Fruit fly (Drosophila melanogaster) whole organism, embryonic: ENCODE data around the gene CG12947.
A peak's percentile ranks its signal among the peaks of the same experiment; 100 is the strongest.

Experiments used
- Aef1 ChIP-seq: fragments of 200-800 bp; sonication (Bioruptor generic); IDR thresholded peaks from 3 replicates; pipeline ENCODE4 v1.3.6; 2022; ENCODE audit warnings: missing biosample characterization, missing genetic modification characterization
- Bdp1 ChIP-seq: fragments of 200-800 bp; sonication (Bioruptor generic); optimal IDR thresholded peaks from 3 replicates; lab custom pipeline; 2016; ENCODE audit warnings: missing biosample characterization, missing genetic modification characterization
- CG10267 ChIP-seq: fragments of 200-800 bp; sonication (Bioruptor generic); optimal IDR thresholded peaks from 2 replicates; lab custom pipeline; 2018; ENCODE audit warnings: missing biosample characterization, mild to moderate bottlenecking, missing genetic modification characterization, moderate library complexity
- CG10431 ChIP-seq: fragments of 200-800 bp; sonication (Bioruptor generic); optimal IDR thresholded peaks from 3 replicates; lab custom pipeline; 2018; ENCODE audit warnings: missing biosample characterization, mild to moderate bottlenecking, missing genetic modification characterization
- CG10979 ChIP-seq: fragments of 200-800 bp; sonication (Bioruptor generic); optimal IDR thresholded peaks from 2 replicates; lab custom pipeline; 2018; ENCODE audit warnings: missing biosample characterization, mild to moderate bottlenecking, missing genetic modification characterization, moderate library complexity
- CG11398 ChIP-seq: fragments of 200-800 bp; sonication (Bioruptor generic); optimal IDR thresholded peaks from 2 replicates; lab custom pipeline; 2016; ENCODE audit warnings: missing biosample characterization, missing genetic modification characterization
- CG11504 ChIP-seq: fragments of 200-800 bp; sonication (Bioruptor generic); optimal IDR thresholded peaks from 3 replicates; lab custom pipeline; 2019; ENCODE audit warnings: missing biosample characterization, mild to moderate bottlenecking, missing genetic modification characterization, moderate library complexity
- CG14441 ChIP-seq: fragments of 200-800 bp; sonication (Bioruptor generic); IDR thresholded peaks from 2 replicates; pipeline ENCODE4 v1.3.6; 2022; ENCODE audit warnings: missing biosample characterization, missing genetic modification characterization
- CG15696 ChIP-seq: fragments of 200-800 bp; sonication (Bioruptor generic); optimal IDR thresholded peaks from 2 replicates; lab custom pipeline; 2019; ENCODE audit warnings: missing biosample characterization, mild to moderate bottlenecking, missing genetic modification characterization, moderate library complexity
- CG16779 ChIP-seq: fragments of 200-800 bp; sonication (Bioruptor generic); IDR thresholded peaks from 2 replicates; pipeline ENCODE4 v1.3.6; 2022; ENCODE audit warnings: missing biosample characterization, missing genetic modification characterization
- CG17612 ChIP-seq: fragments of 200-800 bp; sonication (Bioruptor generic); IDR thresholded peaks from 2 replicates; pipeline ENCODE4 v1.3.6; 2022; ENCODE audit warnings: missing biosample characterization, missing genetic modification characterization
- CG2120 ChIP-seq: fragments of 200-800 bp; sonication (Bioruptor generic); optimal IDR thresholded peaks from 3 replicates; lab custom pipeline; 2016; ENCODE audit warnings: missing biosample characterization, missing genetic modification characterization
- CG30403 ChIP-seq: fragments of 200-800 bp; sonication (Bioruptor generic); optimal IDR thresholded peaks from 3 replicates; lab custom pipeline; 2016; ENCODE audit warnings: missing biosample characterization, missing genetic modification characterization
- CG34224 ChIP-seq: fragments of 200-800 bp; sonication (Bioruptor generic); IDR thresholded peaks from 3 replicates; pipeline ENCODE4 v1.3.6; 2022; ENCODE audit warnings: missing biosample characterization, missing genetic modification characterization; ENCODE audit not compliant: partially characterized antibody
- CG4328 ChIP-seq: fragments of 200-800 bp; sonication (Bioruptor generic); optimal IDR thresholded peaks from 3 replicates; lab custom pipeline; 2017; ENCODE audit warnings: missing biosample characterization, missing genetic modification reagents, missing genetic modification characterization
- CG9797 ChIP-seq: fragments of 200-800 bp; sonication (Bioruptor generic); optimal IDR thresholded peaks from 3 replicates; lab custom pipeline; 2018; ENCODE audit warnings: missing biosample characterization, mild to moderate bottlenecking, missing genetic modification characterization
- CG9817 ChIP-seq: fragments of 200-800 bp; sonication (Bioruptor generic); optimal IDR thresholded peaks from 2 replicates; lab custom pipeline; 2018; ENCODE audit warnings: missing biosample characterization, mild to moderate bottlenecking, missing genetic modification characterization, moderate library complexity
- CTCF ChIP-seq: fragments of 200-800 bp; sonication (Bioruptor generic); optimal IDR thresholded peaks from 2 replicates; lab custom pipeline; 2017; ENCODE audit warnings: missing biosample characterization, mild to moderate bottlenecking, missing genetic modification characterization, moderate library complexity
- Dref ChIP-seq: fragments of 200-800 bp; sonication (Bioruptor generic); IDR thresholded peaks from 2 replicates; pipeline ENCODE4 v1.3.6; 2022; ENCODE audit warnings: missing biosample characterization, missing genetic modification characterization
- Elba2 ChIP-seq: fragments of 200-800 bp; sonication (Bioruptor generic); optimal IDR thresholded peaks from 3 replicates; lab custom pipeline; 2016; ENCODE audit warnings: missing biosample characterization, missing genetic modification characterization
- HLH3B ChIP-seq: fragments of 200-800 bp; sonication (Bioruptor generic); IDR thresholded peaks from 2 replicates; pipeline ENCODE4 v1.3.6; 2022; ENCODE audit warnings: missing biosample characterization, missing genetic modification characterization
- Hr51 ChIP-seq, 2 experiments: fragments of 200-800 bp; sonication (Bioruptor generic); optimal IDR thresholded peaks; 2 replicates in 1 of 2; 3 replicates in 1 of 2; lab custom pipeline; 2016 to 2018; ENCODE audit warnings: missing biosample characterization in 2 of 2, missing genetic modification characterization in 2 of 2, mild to moderate bottlenecking in 1 of 2, moderate library complexity in 1 of 2
- Lim3 ChIP-seq: fragments of 200-800 bp; sonication (Bioruptor generic); IDR thresholded peaks from 2 replicates; pipeline ENCODE4 v1.3.6; 2022; ENCODE audit warnings: missing biosample characterization, missing genetic modification characterization
- NC2α ChIP-seq: fragments of 200-800 bp; sonication (Bioruptor generic); optimal IDR thresholded peaks from 2 replicates; lab custom pipeline; 2016; ENCODE audit warnings: missing biosample characterization, missing genetic modification characterization
- NC2β ChIP-seq: fragments of 200-800 bp; sonication (Bioruptor generic); optimal IDR thresholded peaks from 2 replicates; lab custom pipeline; 2016; ENCODE audit warnings: missing biosample characterization, missing genetic modification characterization
- Neu2 ChIP-seq: fragments of 200-800 bp; sonication (Bioruptor generic); optimal IDR thresholded peaks from 3 replicates; lab custom pipeline; 2016; ENCODE audit warnings: missing biosample characterization, missing genetic modification characterization, borderline replicate concordance
- Nf-YA ChIP-seq: fragments of 200-800 bp; sonication (Bioruptor generic); IDR thresholded peaks from 2 replicates; pipeline ENCODE4 v1.3.6; 2022; ENCODE audit warnings: missing biosample characterization, missing genetic modification characterization
- Rfx ChIP-seq: fragments of 200-800 bp; sonication (Bioruptor generic); IDR thresholded peaks from 2 replicates; pipeline ENCODE4 v1.3.6; 2022; ENCODE audit warnings: missing biosample characterization, missing genetic modification characterization
- amos ChIP-seq: fragments of 200-800 bp; sonication (Bioruptor generic); IDR thresholded peaks from 2 replicates; pipeline ENCODE4 v1.3.6; 2022; ENCODE audit warnings: missing biosample characterization, missing genetic modification characterization; ENCODE audit not compliant: partially characterized antibody
- bigmax ChIP-seq: fragments of 200-800 bp; sonication (Bioruptor generic); optimal IDR thresholded peaks from 2 replicates; lab custom pipeline; 2018; ENCODE audit warnings: missing biosample characterization, mild to moderate bottlenecking, missing genetic modification characterization
- cas ChIP-seq: fragments of 200-800 bp; sonication (Bioruptor generic); IDR thresholded peaks from 2 replicates; pipeline ENCODE4 v1.3.6; 2022; ENCODE audit warnings: missing biosample characterization, missing genetic modification characterization
- chn ChIP-seq: fragments of 200-800 bp; sonication (Bioruptor generic); optimal IDR thresholded peaks from 2 replicates; lab custom pipeline; 2016; ENCODE audit warnings: missing biosample characterization, missing genetic modification characterization
- da ChIP-seq: fragments of 200-800 bp; sonication (Bioruptor generic); optimal IDR thresholded peaks from 2 replicates; lab custom pipeline; 2016; ENCODE audit warnings: missing biosample characterization, missing genetic modification characterization
- dmrt11E ChIP-seq: fragments of 200-800 bp; sonication (Bioruptor generic); optimal IDR thresholded peaks from 3 replicates; lab custom pipeline; 2018; ENCODE audit warnings: missing biosample characterization, mild to moderate bottlenecking, missing genetic modification characterization, moderate library complexity
- dysf ChIP-seq: fragments of 200-800 bp; sonication (Bioruptor generic); IDR thresholded peaks from 3 replicates; pipeline ENCODE4 v1.3.6; 2022; ENCODE audit warnings: missing biosample characterization, missing genetic modification characterization
- ems ChIP-seq: fragments of 200-800 bp; sonication (Bioruptor generic); optimal IDR thresholded peaks from 3 replicates; lab custom pipeline; 2016; ENCODE audit warnings: missing biosample characterization, missing genetic modification characterization
- eyg ChIP-seq: fragments of 200-800 bp; sonication (Bioruptor generic); optimal IDR thresholded peaks from 3 replicates; lab custom pipeline; 2016; ENCODE audit warnings: missing biosample characterization, missing genetic modification characterization
- jigr1 ChIP-seq: fragments of 200-800 bp; sonication (Bioruptor generic); IDR thresholded peaks from 3 replicates; pipeline ENCODE4 v1.3.6; 2022; ENCODE audit warnings: missing biosample characterization, missing genetic modification characterization
- knrl ChIP-seq: fragments of 200-800 bp; sonication (Bioruptor generic); IDR thresholded peaks from 3 replicates; pipeline ENCODE4 v1.3.6; 2022; ENCODE audit warnings: missing biosample characterization, missing genetic modification characterization; ENCODE audit not compliant: partially characterized antibody
- lmd ChIP-seq: fragments of 200-800 bp; sonication (Bioruptor generic); IDR thresholded peaks from 2 replicates; pipeline ENCODE4 v1.3.6; 2022; ENCODE audit warnings: missing biosample characterization, missing genetic modification characterization
- oc ChIP-seq: fragments of 200-800 bp; sonication (Bioruptor generic); optimal IDR thresholded peaks from 2 replicates; lab custom pipeline; 2018; ENCODE audit warnings: missing biosample characterization, mild to moderate bottlenecking, missing genetic modification characterization, moderate library complexity
- onecut ChIP-seq: fragments of 200-800 bp; sonication (Bioruptor generic); IDR thresholded peaks from 2 replicates; pipeline ENCODE4 v1.3.6; 2022; ENCODE audit warnings: missing biosample characterization, missing genetic modification characterization
- pho ChIP-seq: fragments of 200-800 bp; sonication (Bioruptor generic); optimal IDR thresholded peaks from 2 replicates; lab custom pipeline; 2016; ENCODE audit warnings: missing biosample characterization, missing genetic modification characterization
- repo ChIP-seq: fragments of 200-800 bp; sonication (Bioruptor generic); optimal IDR thresholded peaks from 2 replicates; lab custom pipeline; 2016; ENCODE audit warnings: missing biosample characterization, missing genetic modification characterization
- scrt ChIP-seq: fragments of 200-800 bp; sonication (Bioruptor generic); optimal IDR thresholded peaks from 2 replicates; lab custom pipeline; 2018; ENCODE audit warnings: missing biosample characterization, mild to moderate bottlenecking, missing genetic modification characterization, moderate library complexity
- trem ChIP-seq: fragments of 200-800 bp; optimal IDR thresholded peaks from 3 replicates; lab custom pipeline; 2019; ENCODE audit warnings: missing biosample characterization, mild to moderate bottlenecking, missing genetic modification characterization, moderate library complexity
- trh ChIP-seq: fragments of 200-800 bp; sonication (Bioruptor generic); optimal IDR thresholded peaks from 2 replicates; lab custom pipeline; 2016; ENCODE audit warnings: missing biosample characterization, missing genetic modification characterization
- ttk ChIP-seq: fragments of 200-800 bp; sonication (Bioruptor generic); IDR thresholded peaks from 2 replicates; pipeline ENCODE4 v2.1.2; 2022; ENCODE audit warnings: missing biosample characterization, missing genetic modification characterization
- twi ChIP-seq: fragments of 200-800 bp; optimal IDR thresholded peaks from 2 replicates; lab custom pipeline; 2019; ENCODE audit warnings: missing biosample characterization, mild to moderate bottlenecking, missing genetic modification characterization, moderate library complexity
- wdn ChIP-seq: fragments of 200-800 bp; sonication (Bioruptor generic); IDR thresholded peaks from 2 replicates; pipeline ENCODE4 v1.3.6; 2022; ENCODE audit warnings: missing biosample characterization, missing genetic modification characterization

The CG12947 gene

DNA sequence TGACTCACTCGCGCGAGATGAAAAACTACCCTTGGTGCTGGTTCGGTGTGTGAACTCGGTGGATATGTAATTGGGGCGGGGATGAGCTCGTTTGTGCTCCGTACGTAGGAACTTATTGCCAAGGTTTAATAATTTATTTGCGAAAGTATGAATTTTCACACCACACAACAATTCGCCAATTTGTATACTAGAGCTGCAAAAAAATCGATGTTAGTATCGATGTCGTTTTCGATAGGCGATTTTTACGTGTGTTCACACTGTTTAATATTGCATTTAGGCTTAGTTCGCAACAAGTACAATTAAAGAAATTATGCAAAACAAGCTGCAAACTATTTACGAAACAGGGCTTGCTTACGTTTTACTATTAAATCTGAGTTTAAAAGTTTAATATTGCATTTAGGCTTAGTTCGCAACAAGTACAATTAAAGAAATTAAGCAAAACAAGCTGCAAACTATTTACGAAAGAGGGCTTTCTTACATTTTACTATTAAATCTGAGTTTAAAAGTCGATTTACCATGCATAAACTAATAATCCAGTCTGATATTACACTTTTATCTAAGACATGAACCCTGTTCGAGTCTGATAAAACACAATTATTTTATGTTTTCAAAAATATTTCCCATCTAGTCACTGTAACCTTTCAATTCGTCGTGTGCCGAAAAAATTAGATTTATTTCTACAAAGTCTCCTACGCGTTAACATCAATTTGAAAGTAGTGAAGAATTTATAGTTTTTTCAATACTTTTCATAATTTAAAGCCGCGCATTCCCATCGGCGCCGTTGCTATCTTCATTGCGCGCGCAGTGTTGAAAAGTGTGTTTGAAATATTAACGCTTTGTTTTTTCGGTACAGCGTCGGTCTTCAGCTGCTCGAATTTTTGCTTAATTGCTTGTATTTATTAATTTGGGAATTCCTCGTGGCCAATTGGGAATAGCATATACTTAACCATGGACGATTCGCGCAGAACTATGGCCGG lies 16.6 kb upstream of the CG12947 start, which contains the start of the genes Snap24 and CG8478 (continued):
- no peak for TF ChIP-seq bigmax (GFP tag; lab: Kevin White, UChicago)
- TF ChIP-seq CG10431 (GFP tag; lab: Kevin White, UChicago) = no peak
- no peak for TF ChIP-seq cas (GFP tag; lab: Robert Waterston, UW)
- TF ChIP-seq Nf-YA (GFP tag; lab: Robert Waterston, UW) = no peak
- no peak for TF ChIP-seq CG11504 (tag; lab: Kevin White, UChicago)
- no peak for TF ChIP-seq da
- TF ChIP-seq CG2120 (GFP tag; lab: Kevin White, UChicago) = no peak
- TF ChIP-seq NC2α (GFP tag; lab: Kevin White, UChicago) = no peak
- TF ChIP-seq CG16779 = no peak
- no peak for TF ChIP-seq Aef1 (GFP tag; lab: Robert Waterston, UW)
- no peak for TF ChIP-seq jigr1 (GFP tag; lab: Robert Waterston, UW)
- peak; percentile 27 for TF ChIP-seq trem (tag; lab: Kevin White, UChicago)
- peak; percentile 87 for TF ChIP-seq Dref (GFP tag; lab: Robert Waterston, UW)
- no peak for TF ChIP-seq repo (GFP tag; lab: Kevin White, UChicago)
- TF ChIP-seq CG9817 (tag; lab: Kevin White, UChicago) = no peak
- no peak for TF ChIP-seq ems
- no peak for TF ChIP-seq CG17612
- TF ChIP-seq CG11398 (GFP tag; lab: Kevin White, UChicago) = no peak
- TF ChIP-seq ttk (GFP tag; lab: Robert Waterston, UW) = no peak
- TF ChIP-seq twi (tag; lab: Kevin White, UChicago) = no peak
- TF ChIP-seq amos (GFP tag; lab: Robert Waterston, UW) = peak; percentile 88
- peak; percentile 2 for TF ChIP-seq CG9797
- no peak for TF ChIP-seq Neu2
- TF ChIP-seq CG30403 (GFP tag; lab: Kevin White, UChicago) = peak; percentile 30
- TF ChIP-seq dysf = no peak
- no peak for TF ChIP-seq wdn (GFP tag; lab: Robert Waterston, UW)
- TF ChIP-seq Bdp1 (GFP tag; lab: Kevin White, UChicago) = no peak
- TF ChIP-seq pho (GFP tag; lab: Kevin White, UChicago) = no peak
- no peak for TF ChIP-seq Hr51 (GFP tag; optimal IDR thresholded peaks at IDR 0.05; lab: Kevin White, UChicago)
- no peak for TF ChIP-seq dmrt11E
- TF ChIP-seq CG4328 (GFP tag; lab: Kevin White, UChicago) = no peak
- no peak for TF ChIP-seq scrt
- no peak for TF ChIP-seq chn (GFP tag; lab: Kevin White, UChicago)
- TF ChIP-seq onecut = peak; percentile 31; the same call in 1 of the 2 replicates
- TF ChIP-seq eyg (GFP tag; lab: Kevin White, UChicago) = no peak
- TF ChIP-seq CTCF (GFP tag; lab: Kevin White, UChicago) = no peak
- no peak for TF ChIP-seq NC2β (GFP tag; lab: Kevin White, UChicago)
- TF ChIP-seq Elba2 (GFP tag; lab: Kevin White, UChicago) = peak; percentile 87
- TF ChIP-seq oc (tag; lab: Kevin White, UChicago) = no peak
- no peak for TF ChIP-seq CG10979 (tag; lab: Kevin White, UChicago)
- TF ChIP-seq CG10267 = peak; percentile 93
- TF ChIP-seq HLH3B (GFP tag; lab: Robert Waterston, UW) = no peak
- no peak for TF ChIP-seq CG15696 (tag; lab: Kevin White, UChicago)
- peak; percentile 79 for TF ChIP-seq CG34224 (GFP tag; lab: Robert Waterston, UW)
- no peak for TF ChIP-seq Lim3 (GFP tag; lab: Robert Waterston, UW)
- no peak for TF ChIP-seq lmd (GFP tag; lab: Robert Waterston, UW)
- no peak for TF ChIP-seq trh
- TF ChIP-seq knrl = peak; percentile 82
- TF ChIP-seq Rfx (GFP tag; lab: Robert Waterston, UW) = no peak
- TF ChIP-seq CG14441 (GFP tag; lab: Robert Waterston, UW) = no peak
